Fruit fly (Drosophila melanogaster): ENCODE data around the gene Tie.
A peak's percentile ranks its signal among the peaks of the same experiment; 100 is the strongest.

Tie gene

DNA sequence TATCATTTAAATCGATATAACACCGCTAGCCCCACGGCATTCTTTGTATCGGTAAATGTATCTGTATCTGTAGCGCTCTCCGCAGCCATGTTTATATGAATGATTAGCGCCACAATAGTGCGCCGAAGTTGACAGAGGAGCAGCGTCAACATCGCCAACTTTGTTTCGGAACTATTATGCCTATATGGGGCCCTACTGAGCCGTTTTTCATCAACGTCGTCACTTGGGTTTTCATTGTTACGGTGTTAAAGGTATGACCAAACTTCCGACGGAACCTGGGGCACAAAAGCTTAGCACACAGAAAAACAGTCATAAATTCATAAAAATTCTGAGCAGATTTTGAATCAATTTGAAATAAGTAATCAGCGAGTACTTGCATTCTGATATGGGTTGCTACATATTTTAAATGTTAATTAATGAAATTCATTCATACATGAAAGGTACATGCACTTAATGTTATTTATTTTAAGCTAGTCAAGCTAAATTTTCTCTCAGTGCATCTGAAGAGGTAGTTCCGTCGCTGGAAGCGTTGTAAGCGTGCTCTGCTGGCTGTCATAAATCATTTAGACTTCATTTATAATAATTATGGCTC lies 70.4 kb downstream of the Tie start, which contains the start of gene CG15023 (continued):
- peak; percentile 45 for TF ChIP-seq Fer1 (GFP tag; optimal IDR thresholded peaks at IDR 0.05)
- 0 out of 2 replicates have a peak, but pooled peaks have one; percentile 17 for TF ChIP-seq E2f1 (GFP tag; IDR thresholded peaks at IDR 0.05)
- 0 out of 3 replicates have a peak, but pooled peaks have one; percentile 31 for TF ChIP-seq CG2889 (GFP tag; IDR thresholded peaks at IDR 0.05)
- no peak for TF ChIP-seq BEAF-32 (GFP tag; optimal IDR thresholded peaks at IDR 0.05)
- TF ChIP-seq Ets65A (GFP tag) = peak; percentile 12

Data from whole organism, embryonic.